Worm (Caenorhabditis elegans) whole organism, young adult: ENCODE measurements around the gene srv-7.

Experiments used
- B0035.1 ChIP-seq: sonication (generic microtip); optimal IDR thresholded peaks from 2 replicates; lab custom pipeline; 2016; ENCODE audit warnings: missing genetic modification characterization, mild to moderate bottlenecking, missing compliant biosample characterization, missing genotype, missing genetic modification reagents
- F23B12.7 ChIP-seq: sonication (generic microtip); optimal IDR thresholded peaks from 2 replicates; lab custom pipeline; 2017; ENCODE audit warnings: missing genetic modification characterization, mild to moderate bottlenecking, missing compliant biosample characterization, antibody characterized with exemption, moderate library complexity; ENCODE audit not compliant: insufficient read depth
- F52B5.7 ChIP-seq: sonication (generic microtip); optimal IDR thresholded peaks from 2 replicates; lab custom pipeline; 2016; ENCODE audit warnings: mild to moderate bottlenecking, missing genetic modification characterization, missing compliant biosample characterization
- Y53F4B.3 ChIP-seq: fragments of 200-800 bp; sonication (Bioruptor generic); IDR thresholded peaks from 2 replicates; pipeline ENCODE4 v1.3.6; 2022; ENCODE audit warnings: missing genetic modification reagents, missing genetic modification characterization, missing compliant biosample characterization
- Y56A3A.18 ChIP-seq: fragments of 200-800 bp; sonication (Bioruptor generic); IDR thresholded peaks from 2 replicates; pipeline ENCODE4 v1.3.6; 2022; ENCODE audit warnings: missing genetic modification reagents, missing genetic modification characterization, missing compliant biosample characterization
- Y67H2A.10 ChIP-seq: fragments of 200-800 bp; sonication (Bioruptor generic); conservative IDR thresholded peaks from 2 replicates; pipeline ENCODE4 v1.3.6; 2022; ENCODE audit warnings: missing genetic modification reagents, missing genetic modification characterization, missing compliant biosample characterization
- akir-1 ChIP-seq: fragments of 200-800 bp; sonication (Bioruptor generic); optimal IDR thresholded peaks from 2 replicates; lab custom pipeline; 2018; ENCODE audit warnings: mild to moderate bottlenecking, missing genetic modification characterization, moderate library complexity, missing compliant biosample characterization
- aptf-2 ChIP-seq: fragments of 200-800 bp; sonication (Bioruptor generic); conservative IDR thresholded peaks from 2 replicates; pipeline ENCODE4 v1.3.6; 2022; ENCODE audit warnings: missing genetic modification reagents, missing genetic modification characterization, missing compliant biosample characterization
- atf-7 ChIP-seq: sonication (generic microtip); optimal IDR thresholded peaks from 2 replicates; lab custom pipeline; 2017; ENCODE audit warnings: mild to moderate bottlenecking, missing genetic modification characterization, missing compliant biosample characterization
- athp-1 ChIP-seq: sonication (generic microtip); optimal IDR thresholded peaks from 2 replicates; lab custom pipeline; 2017; ENCODE audit warnings: mild to moderate bottlenecking, missing genetic modification characterization, missing compliant biosample characterization
- bed-1 ChIP-seq: fragments of 200-800 bp; sonication (Bioruptor generic); IDR thresholded peaks from 2 replicates; pipeline ENCODE4 v1.3.6; 2022; ENCODE audit warnings: missing genetic modification reagents, missing genetic modification characterization, missing compliant biosample characterization
- chd-7 ChIP-seq: sonication (generic microtip); optimal IDR thresholded peaks from 2 replicates; lab custom pipeline; 2016; ENCODE audit warnings: mild to moderate bottlenecking, missing genetic modification characterization, moderate library complexity, missing compliant biosample characterization
- ets-4 ChIP-seq: fragments of 200-800 bp; sonication (Bioruptor generic); optimal IDR thresholded peaks from 2 replicates; lab custom pipeline; 2018; ENCODE audit warnings: mild to moderate bottlenecking, missing genetic modification characterization, missing compliant biosample characterization
- fkh-3 ChIP-seq: sonication (generic microtip); optimal IDR thresholded peaks from 2 replicates; lab custom pipeline; 2016; ENCODE audit warnings: mild to moderate bottlenecking, missing genetic modification characterization, missing compliant biosample characterization
- hmg-1.2 ChIP-seq: fragments of 200-800 bp; sonication (Bioruptor generic); IDR thresholded peaks from 2 replicates; pipeline ENCODE4 v1.3.6; 2022; ENCODE audit warnings: missing genetic modification reagents, missing genetic modification characterization, missing compliant biosample characterization
- hmg-20 ChIP-seq: fragments of 200-800 bp; sonication (Bioruptor generic); IDR thresholded peaks from 2 replicates; pipeline ENCODE4 v1.3.6; 2022; ENCODE audit warnings: missing genetic modification reagents, missing genetic modification characterization, missing compliant biosample characterization
- let-526 ChIP-seq: fragments of 200-800 bp; sonication (Bioruptor generic); IDR thresholded peaks from 2 replicates; pipeline ENCODE4 v1.3.6; 2022; ENCODE audit warnings: missing genetic modification reagents, missing genetic modification characterization, missing compliant biosample characterization
- let-607 ChIP-seq, 2 experiments: fragments of 200-800 bp in 1 of 2; sonication (Bioruptor generic) in 1 of 2; sonication (generic microtip) in 1 of 2; optimal IDR thresholded peaks; 2 replicates each; lab custom pipeline; 2016 to 2018; ENCODE audit warnings: mild to moderate bottlenecking in 2 of 2, missing compliant biosample characterization in 2 of 2, missing genetic modification characterization in 2 of 2, moderate library complexity in 2 of 2, missing genotype in 1 of 2
- lin-26 ChIP-seq: fragments of 200-800 bp; sonication (Bioruptor generic); IDR thresholded peaks from 2 replicates; pipeline ENCODE4 v1.3.6; 2022; ENCODE audit warnings: missing genetic modification reagents, missing genetic modification characterization, missing compliant biosample characterization
- lin-35 ChIP-seq, 3 experiments: fragments of 150-350 bp in 2 of 3; sonication (generic microtip) in 1 of 3; optimal IDR thresholded peaks; 2 replicates each; lab custom pipeline; 2014 to 2018; ENCODE audit warnings: missing biosample characterization in 3 of 3, missing genetic modification characterization in 3 of 3, missing genetic modification reagents in 3 of 3
- lin-40 ChIP-seq: sonication (generic microtip); optimal IDR thresholded peaks from 2 replicates; lab custom pipeline; 2016; ENCODE audit warnings: missing genetic modification characterization, mild to moderate bottlenecking, missing compliant biosample characterization, missing genotype, missing genetic modification reagents
- mel-28 ChIP-seq: sonication (generic microtip); optimal IDR thresholded peaks from 2 replicates; lab custom pipeline; 2016; ENCODE audit warnings: borderline replicate concordance, mild to moderate bottlenecking, missing genetic modification characterization, missing compliant biosample characterization
- nfya-1 ChIP-seq: sonication (generic microtip); optimal IDR thresholded peaks from 2 replicates; lab custom pipeline; 2017; ENCODE audit warnings: antibody characterized with exemption, missing compliant biosample characterization, missing genetic modification characterization, borderline replicate concordance; ENCODE audit not compliant: insufficient read depth
- nfyb-1 ChIP-seq: fragments of 200-800 bp; sonication (Bioruptor generic); IDR thresholded peaks from 2 replicates; pipeline ENCODE4 v1.3.6; 2022; ENCODE audit warnings: missing genetic modification reagents, missing genetic modification characterization, missing compliant biosample characterization
- nhr-120 ChIP-seq: fragments of 200-800 bp; sonication (Bioruptor generic); IDR thresholded peaks from 2 replicates; pipeline ENCODE4 v1.3.6; 2022; ENCODE audit warnings: missing genetic modification characterization, missing compliant biosample characterization
- rpc-1 ChIP-seq, 2 experiments: fragments of 150-350 bp in 1 of 2; sonication (generic microtip) in 1 of 2; optimal IDR thresholded peaks; 2 replicates each; lab custom pipeline; 2014 to 2018; ENCODE audit warnings: missing biosample characterization in 1 of 2, missing genetic modification characterization in 1 of 2, missing genetic modification reagents in 1 of 2, missing genotype in 1 of 2
- sea-2 ChIP-seq: fragments of 200-800 bp; sonication (Bioruptor generic); IDR thresholded peaks from 2 replicates; pipeline ENCODE4 v1.3.6; 2022; ENCODE audit warnings: missing genetic modification characterization, missing compliant biosample characterization
- snpc-1.3 ChIP-seq: sonication (generic microtip); optimal IDR thresholded peaks from 2 replicates; lab custom pipeline; 2017; ENCODE audit warnings: missing genetic modification characterization, mild to moderate bottlenecking, missing compliant biosample characterization, antibody characterized with exemption, moderate library complexity, missing genotype, missing genetic modification reagents; ENCODE audit not compliant: insufficient read depth
- somi-1 ChIP-seq: fragments of 200-800 bp; sonication (Bioruptor generic); optimal IDR thresholded peaks from 2 replicates; lab custom pipeline; 2018; ENCODE audit warnings: mild to moderate bottlenecking, missing genetic modification characterization, missing compliant biosample characterization
- unc-62 ChIP-seq: fragments of 150-350 bp; optimal IDR thresholded peaks from 2 replicates; lab custom pipeline; 2014; ENCODE audit warnings: missing biosample characterization, missing genetic modification reagents, missing genetic modification characterization
- ztf-25 ChIP-seq: fragments of 200-800 bp; sonication (Bioruptor generic); IDR thresholded peaks from 2 replicates; pipeline ENCODE4 v1.3.6; 2022; ENCODE audit warnings: missing genetic modification reagents, missing genetic modification characterization, missing compliant biosample characterization
- ztf-26 ChIP-seq: sonication (generic microtip); optimal IDR thresholded peaks from 2 replicates; lab custom pipeline; 2017; ENCODE audit warnings: missing genetic modification characterization, missing compliant biosample characterization
- ztf-6 ChIP-seq: fragments of 200-800 bp; sonication (Bioruptor generic); IDR thresholded peaks from 2 replicates; pipeline ENCODE4 v1.3.6; 2022; ENCODE audit warnings: missing genetic modification reagents, missing genetic modification characterization, missing compliant biosample characterization

srv-7 gene

DNA sequence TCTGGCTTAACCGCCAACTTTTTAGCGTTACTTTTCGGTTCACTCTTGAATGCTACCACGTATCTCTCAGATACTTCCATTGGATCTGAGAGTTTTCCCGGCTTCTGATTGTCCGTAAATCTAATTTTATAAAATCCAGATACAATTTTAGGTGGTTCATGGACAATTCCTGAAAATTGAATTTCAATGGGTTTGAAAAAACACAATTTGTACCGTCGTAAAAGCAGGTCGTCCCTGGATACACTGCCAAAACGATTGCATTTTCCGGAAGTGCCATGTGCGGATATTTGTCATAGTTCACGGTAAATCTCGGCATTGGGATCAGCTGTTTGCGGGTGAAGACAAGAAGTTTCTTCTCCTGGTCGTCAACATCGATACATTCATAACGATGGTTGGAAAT, 8.2 kb downstream of the srv-7 start:
- TF ChIP-seq athp-1 (tag; lab: Kevin White, UChicago) = no peak
- TF ChIP-seq let-526 (GFP tag; lab: Robert Waterston, UW) = no peak
- no peak for TF ChIP-seq somi-1 (GFP tag; lab: Kevin White, UChicago)
- no peak for TF ChIP-seq Y56A3A.18 (GFP tag; lab: Robert Waterston, UW)
- TF ChIP-seq lin-35 (GFP tag; optimal IDR thresholded peaks at IDR 0.05; lab: Kevin White, UChicago) = no peak
- TF ChIP-seq ets-4 (GFP tag; lab: Kevin White, UChicago) = no peak
- TF ChIP-seq fkh-3 (tag; lab: Kevin White, UChicago) = no peak
- no peak for TF ChIP-seq unc-62 (GFP tag; lab: Kevin White, UChicago)
- TF ChIP-seq atf-7 (tag; lab: Kevin White, UChicago) = no peak
- no peak for TF ChIP-seq Y67H2A.10 (GFP tag; lab: Robert Waterston, UW)
- no peak for TF ChIP-seq F23B12.7 (tag; lab: Kevin White, UChicago)
- TF ChIP-seq snpc-1.3 (tag; lab: Kevin White, UChicago) = no peak
- TF ChIP-seq, all 124 proteins: peak for 0

DNA sequence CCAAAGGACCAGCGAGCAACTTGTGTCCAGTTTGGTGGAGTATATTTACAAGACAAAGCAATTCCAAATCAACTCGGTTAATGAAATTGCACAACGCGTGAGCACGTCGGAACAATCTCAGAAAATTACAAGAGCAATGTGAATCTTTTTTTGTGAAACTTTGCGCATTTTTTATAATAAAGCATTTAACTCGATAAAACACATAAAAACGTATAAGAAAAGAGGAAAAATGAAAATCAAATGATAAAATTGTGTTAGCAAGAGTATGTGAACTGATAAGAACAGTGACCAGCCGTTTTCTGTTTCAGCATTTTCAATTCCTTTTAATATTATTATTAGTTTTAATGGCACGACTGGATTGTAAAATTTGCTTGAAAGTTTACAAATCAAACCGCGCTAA, 16.2 kb downstream of the srv-7 start, which contains the start of gene T22B7.8:
T22B7.8 (plus strand) TSS at position 301 of the 400 bp plus-strand sequence.
- TF ChIP-seq hmg-1.2 (GFP tag; lab: Robert Waterston, UW) (no peak), nhr-120 (no peak), chd-7 (tag; lab: Kevin White, UChicago) (no peak), nfya-1 (tag; lab: Kevin White, UChicago) (no peak), lin-26 (no peak), B0035.1 (tag; lab: Kevin White, UChicago) (no peak), aptf-2 (GFP tag; lab: Robert Waterston, UW) (no peak), hmg-20 (GFP tag; lab: Robert Waterston, UW) (no peak), nfyb-1 (GFP tag; lab: Robert Waterston, UW) (no peak), akir-1 (GFP tag; lab: Kevin White, UChicago) (no peak), ztf-6 (no peak), let-607 (tag; optimal IDR thresholded peaks at IDR 0.05; lab: Kevin White, UChicago) (no peak), bed-1 (no peak), sea-2 (no peak), Y53F4B.3 (GFP tag; lab: Robert Waterston, UW) (no peak)

ce11 chrX:5631008-5631407, 16.8 kb downstream of the srv-7 start:
- TF ChIP-seq ztf-25 (GFP tag; lab: Robert Waterston, UW) (no peak), ztf-26 (tag; lab: Kevin White, UChicago) (peak; percentile 9)

DNA sequence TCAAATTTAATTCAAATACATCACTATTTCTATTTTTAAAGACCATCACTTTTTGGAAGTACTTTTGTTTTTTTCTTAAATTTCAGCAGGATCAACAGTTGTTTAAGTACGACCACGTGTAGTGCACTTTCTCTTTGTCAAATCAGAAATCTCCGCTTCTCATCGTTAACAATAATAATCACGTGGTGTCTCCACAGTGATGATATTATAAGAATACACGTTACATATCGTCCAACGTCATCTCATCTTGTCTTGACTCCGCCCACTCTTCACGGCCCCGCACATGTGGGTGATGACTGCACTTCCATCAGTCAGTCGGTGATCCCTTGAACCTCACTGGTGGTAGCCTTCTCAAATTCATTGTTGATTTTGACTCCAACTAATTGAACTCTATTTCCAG, 17.8 kb downstream of the srv-7 start, which contains the start of gene argn-1:
argn-1 (plus strand) TSS at position 83 of the 400 bp plus-strand sequence.
- TF ChIP-seq F52B5.7 (tag; lab: Kevin White, UChicago) (no peak), rpc-1 (optimal IDR thresholded peaks at IDR 0.05; lab: Kevin White, UChicago) (no peak), rpc-1 (tag; optimal IDR thresholded peaks at IDR 0.05; lab: Kevin White, UChicago) (no peak), lin-40 (tag; lab: Kevin White, UChicago) (peak; percentile 13), mel-28 (tag; lab: Kevin White, UChicago) (no peak), ztf-26 (tag; lab: Kevin White, UChicago) (peak; percentile 64)
